Worm (Caenorhabditis elegans) whole organism, mixed stage, embryonic: ENCODE results near the gene aps-2.
A peak's percentile ranks its signal among the peaks of the same experiment; 100 is the strongest.

Experiments
- M03D4.4 ChIP-seq: sonication (generic microtip); optimal IDR thresholded peaks from 2 replicates; lab custom pipeline; 2017; ENCODE audit warnings: mild to moderate bottlenecking, missing genetic modification characterization, missing compliant biosample characterization
- bed-3 ChIP-seq: fragments of 200-800 bp; sonication (Bioruptor generic); optimal IDR thresholded peaks from 3 replicates; lab custom pipeline; 2018; ENCODE audit warnings: mild to moderate bottlenecking, missing genetic modification characterization, moderate library complexity, missing compliant biosample characterization
- blmp-1 ChIP-seq: fragments of 150-350 bp; optimal IDR thresholded peaks from 2 replicates; lab custom pipeline; 2014; ENCODE audit warnings: missing biosample characterization, missing genetic modification characterization
- ceh-39 ChIP-seq: fragments of 150-350 bp; optimal IDR thresholded peaks from 2 replicates; lab custom pipeline; 2014; ENCODE audit warnings: missing biosample characterization, missing genetic modification characterization
- ceh-43 ChIP-seq: fragments of 200-800 bp; sonication (Bioruptor generic); optimal IDR thresholded peaks from 2 replicates; lab custom pipeline; 2018; ENCODE audit warnings: mild to moderate bottlenecking, missing genetic modification characterization, moderate library complexity, missing compliant biosample characterization
- ceh-83 ChIP-seq: fragments of 200-800 bp; sonication (Bioruptor generic); optimal IDR thresholded peaks from 2 replicates; lab custom pipeline; 2018; ENCODE audit warnings: mild to moderate bottlenecking, missing genetic modification characterization, missing compliant biosample characterization
- ces-1 ChIP-seq: fragments of 150-350 bp; optimal IDR thresholded peaks from 2 replicates; lab custom pipeline; 2014; ENCODE audit warnings: missing biosample characterization, missing genetic modification reagents, missing genetic modification characterization
- cnd-1 ChIP-seq: fragments of 200-800 bp; sonication (Bioruptor generic); optimal IDR thresholded peaks from 2 replicates; lab custom pipeline; 2018; ENCODE audit warnings: mild to moderate bottlenecking, missing genetic modification characterization, missing compliant biosample characterization
- drap-1 ChIP-seq: fragments of 200-800 bp; sonication (Bioruptor generic); optimal IDR thresholded peaks from 3 replicates; lab custom pipeline; 2018; ENCODE audit warnings: mild to moderate bottlenecking, missing genetic modification characterization, missing compliant biosample characterization
- elt-1 ChIP-seq: sonication (generic microtip); optimal IDR thresholded peaks from 2 replicates; lab custom pipeline; 2017; ENCODE audit warnings: missing genetic modification characterization, mild to moderate bottlenecking, missing compliant biosample characterization, antibody characterized with exemption, moderate library complexity, borderline replicate concordance; ENCODE audit not compliant: insufficient read depth
- flh-1 ChIP-seq: fragments of 200-800 bp; sonication (Bioruptor generic); optimal IDR thresholded peaks from 2 replicates; lab custom pipeline; 2018; ENCODE audit warnings: mild to moderate bottlenecking, missing genetic modification characterization, moderate library complexity, missing compliant biosample characterization
- ham-2 ChIP-seq: fragments of 200-800 bp; sonication (Bioruptor generic); optimal IDR thresholded peaks from 2 replicates; lab custom pipeline; 2018; ENCODE audit warnings: mild to moderate bottlenecking, missing genetic modification characterization, missing compliant biosample characterization
- hlh-1 ChIP-seq: fragments of 150-350 bp; optimal IDR thresholded peaks from 2 replicates; lab custom pipeline; 2014; ENCODE audit warnings: missing biosample characterization, missing genetic modification reagents, missing genetic modification characterization
- lin-13 ChIP-seq: fragments of 150-350 bp; optimal IDR thresholded peaks from 2 replicates; lab custom pipeline; 2014; ENCODE audit warnings: missing biosample characterization, missing genetic modification characterization
- lin-32 ChIP-seq: fragments of 200-800 bp; sonication (Bioruptor generic); optimal IDR thresholded peaks from 2 replicates; lab custom pipeline; 2018; ENCODE audit warnings: mild to moderate bottlenecking, missing genetic modification characterization, missing compliant biosample characterization
- lsy-2 ChIP-seq: fragments of 150-350 bp; optimal IDR thresholded peaks from 2 replicates; lab custom pipeline; 2014; ENCODE audit warnings: missing biosample characterization, missing genetic modification characterization
- mab-5 ChIP-seq: fragments of 150-350 bp; optimal IDR thresholded peaks from 2 replicates; lab custom pipeline; 2014; ENCODE audit warnings: missing biosample characterization, missing genetic modification characterization
- mep-1 ChIP-seq: fragments of 150-350 bp; optimal IDR thresholded peaks from 2 replicates; lab custom pipeline; 2017; ENCODE audit warnings: missing biosample characterization, missing genetic modification reagents, missing genetic modification characterization, inconsistent platforms
- mls-2 ChIP-seq: sonication (generic microtip); optimal IDR thresholded peaks from 2 replicates; lab custom pipeline; 2016; ENCODE audit warnings: mild to moderate bottlenecking, missing genetic modification characterization, moderate library complexity, missing compliant biosample characterization
- nhr-12 ChIP-seq: fragments of 150-350 bp; optimal IDR thresholded peaks from 2 replicates; lab custom pipeline; 2014; ENCODE audit warnings: missing biosample characterization, missing genetic modification characterization
- nhr-2 ChIP-seq: fragments of 150-350 bp; optimal IDR thresholded peaks from 2 replicates; lab custom pipeline; 2014; ENCODE audit warnings: missing biosample characterization, missing genetic modification characterization
- nhr-237 ChIP-seq: fragments of 150-350 bp; optimal IDR thresholded peaks from 2 replicates; lab custom pipeline; 2014; ENCODE audit warnings: missing biosample characterization, missing genetic modification characterization
- nhr-28 ChIP-seq: fragments of 150-350 bp; optimal IDR thresholded peaks from 2 replicates; lab custom pipeline; 2014; ENCODE audit warnings: missing biosample characterization, missing genetic modification characterization
- nhr-76 ChIP-seq: sonication (generic microtip); optimal IDR thresholded peaks from 2 replicates; lab custom pipeline; 2017; ENCODE audit warnings: missing biosample characterization, missing genetic modification characterization
- sem-2 ChIP-seq: fragments of 200-800 bp; sonication (Bioruptor generic); optimal IDR thresholded peaks from 2 replicates; lab custom pipeline; 2018; ENCODE audit warnings: mild to moderate bottlenecking, missing genetic modification characterization, missing compliant biosample characterization
- snpc-4 ChIP-seq: fragments of 150-350 bp; optimal IDR thresholded peaks from 2 replicates; lab custom pipeline; 2014; ENCODE audit warnings: missing biosample characterization, missing genetic modification characterization
- sptf-1 ChIP-seq: sonication (generic microtip); optimal IDR thresholded peaks from 2 replicates; lab custom pipeline; 2017; ENCODE audit warnings: mild to moderate bottlenecking, missing genetic modification characterization, moderate library complexity, missing compliant biosample characterization
- tbx-8 ChIP-seq: fragments of 200-800 bp; sonication (Bioruptor generic); optimal IDR thresholded peaks from 2 replicates; lab custom pipeline; 2018; ENCODE audit warnings: mild to moderate bottlenecking, missing genetic modification characterization, moderate library complexity, missing compliant biosample characterization
- unc-120 ChIP-seq: sonication (generic microtip); optimal IDR thresholded peaks from 2 replicates; lab custom pipeline; 2017; ENCODE audit warnings: missing genetic modification characterization, missing compliant biosample characterization; ENCODE audit not compliant: poor library complexity, severe bottlenecking
- unc-39 ChIP-seq: fragments of 150-350 bp; optimal IDR thresholded peaks from 2 replicates; lab custom pipeline; 2014; ENCODE audit warnings: missing biosample characterization, missing genetic modification characterization
- unc-62 ChIP-seq: fragments of 150-350 bp; optimal IDR thresholded peaks from 2 replicates; lab custom pipeline; 2014; ENCODE audit warnings: missing biosample characterization, missing genetic modification reagents, missing genetic modification characterization
- zip-8 ChIP-seq: fragments of 150-350 bp; optimal IDR thresholded peaks from 2 replicates; lab custom pipeline; 2014; ENCODE audit warnings: missing biosample characterization, missing genetic modification characterization
- ztf-11 ChIP-seq: fragments of 150-350 bp; optimal IDR thresholded peaks from 2 replicates; lab custom pipeline; 2014; ENCODE audit warnings: missing biosample characterization, missing genetic modification characterization

The aps-2 gene

DNA sequence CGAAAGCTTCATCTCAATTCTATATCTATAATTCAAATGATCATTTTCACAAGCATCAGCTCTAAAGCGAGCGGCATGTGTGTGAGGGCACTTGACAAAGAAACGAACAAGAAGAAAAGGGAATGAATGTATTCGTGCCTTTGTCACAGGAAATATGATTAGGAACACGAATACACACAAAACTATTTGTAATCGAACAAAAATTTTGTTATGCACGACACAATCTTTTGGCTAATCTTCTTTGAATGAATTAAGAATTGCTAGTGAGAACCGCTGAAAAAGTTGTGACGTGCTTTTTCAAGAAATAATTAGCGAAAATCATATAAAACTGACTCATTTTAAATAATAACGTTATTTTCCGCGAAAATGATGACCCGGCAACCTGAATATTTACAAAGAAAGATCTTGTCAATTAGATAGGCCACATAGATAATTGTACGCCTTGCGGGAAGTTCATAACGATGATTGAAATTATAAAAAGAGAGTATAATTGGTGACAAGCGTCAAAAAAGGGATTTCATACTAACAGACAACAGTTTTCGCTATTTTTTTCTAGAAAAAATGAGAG lies 35.5 kb downstream of the aps-2 start:
- no peak for TF ChIP-seq sptf-1 (tag; lab: Kevin White, UChicago)
- peak; percentile 73 for TF ChIP-seq ces-1

DNA sequence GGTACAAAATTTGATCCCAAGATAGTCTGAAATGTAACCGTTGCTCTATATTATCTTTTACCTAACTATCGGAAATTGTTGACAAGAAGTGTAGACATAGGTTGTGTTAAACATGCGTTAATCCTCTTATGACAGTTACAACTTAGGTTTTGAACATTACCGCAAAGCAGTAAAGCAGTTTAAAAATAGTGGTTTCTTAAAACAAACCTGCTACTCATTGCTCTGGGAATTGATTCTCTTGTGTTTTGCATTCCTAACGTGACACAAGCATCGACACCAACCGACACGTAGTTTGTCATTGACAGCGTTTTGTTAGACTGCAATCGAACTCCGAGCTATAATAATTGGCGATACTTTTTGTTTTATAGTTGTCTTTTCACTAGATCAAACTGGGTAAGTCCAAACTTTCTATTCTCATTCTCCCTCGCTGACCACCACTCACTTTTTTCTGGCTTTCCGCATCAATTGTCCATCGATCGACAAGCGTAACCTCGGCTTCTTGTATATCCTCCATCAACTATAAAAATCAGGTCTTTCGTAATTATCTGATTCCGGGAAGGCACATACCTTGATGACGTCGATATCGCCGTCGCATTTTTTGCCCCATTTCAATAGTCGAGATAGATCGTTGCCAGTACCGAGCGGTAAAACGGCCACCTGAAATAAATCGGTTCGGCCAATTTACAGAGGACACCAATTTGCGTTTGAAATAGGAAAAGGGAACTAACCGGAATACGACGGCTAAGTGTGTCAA lies 37.9 kb downstream of the aps-2 start:
- TF ChIP-seq M03D4.4 (no peak), lin-13 (tag; lab: Kevin White, UChicago) (no peak), sptf-1 (tag; lab: Kevin White, UChicago) (no peak), nhr-237 (tag; lab: Kevin White, UChicago) (no peak), unc-62 (GFP tag; lab: Kevin White, UChicago) (no peak), ceh-39 (tag; lab: Kevin White, UChicago) (no peak), sem-2 (no peak), mep-1 (no peak), nhr-28 (tag; lab: Kevin White, UChicago) (no peak), ztf-11 (tag; lab: Kevin White, UChicago) (no peak), tbx-8 (GFP tag; lab: Kevin White, UChicago) (no peak), unc-120 (tag; lab: Kevin White, UChicago) (no peak), lin-32 (GFP tag; lab: Kevin White, UChicago) (no peak), ces-1 (no peak), ceh-43 (GFP tag; lab: Kevin White, UChicago) (no peak), cnd-1 (tag; lab: Kevin White, UChicago) (no peak), ceh-83 (GFP tag; lab: Kevin White, UChicago) (no peak), snpc-4 (no peak), unc-39 (no peak), drap-1 (GFP tag; lab: Kevin White, UChicago) (no peak)

DNA sequence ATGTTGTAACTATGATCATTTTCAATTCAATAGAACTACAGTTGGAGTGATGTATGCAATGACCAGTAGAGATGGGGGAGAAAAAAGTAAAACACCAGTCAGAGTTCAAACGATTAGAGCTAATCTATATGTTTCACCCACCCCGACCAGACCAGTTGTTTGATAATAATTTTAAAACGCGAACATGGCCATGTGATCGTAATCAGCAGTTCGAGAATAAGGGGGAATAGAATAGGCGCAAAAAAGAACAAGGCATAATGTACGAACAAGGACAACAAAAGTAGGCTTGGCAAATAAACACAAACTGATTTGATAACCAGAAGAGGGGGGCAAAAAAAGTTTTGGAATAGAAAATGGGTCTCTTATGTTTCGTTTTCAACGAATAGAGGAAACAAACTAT lies 40.0 kb downstream of the aps-2 start:
- TF ChIP-seq hlh-1 (tag; lab: Kevin White, UChicago) (no peak), zip-8 (no peak), mls-2 (tag; lab: Kevin White, UChicago) (no peak)

DNA sequence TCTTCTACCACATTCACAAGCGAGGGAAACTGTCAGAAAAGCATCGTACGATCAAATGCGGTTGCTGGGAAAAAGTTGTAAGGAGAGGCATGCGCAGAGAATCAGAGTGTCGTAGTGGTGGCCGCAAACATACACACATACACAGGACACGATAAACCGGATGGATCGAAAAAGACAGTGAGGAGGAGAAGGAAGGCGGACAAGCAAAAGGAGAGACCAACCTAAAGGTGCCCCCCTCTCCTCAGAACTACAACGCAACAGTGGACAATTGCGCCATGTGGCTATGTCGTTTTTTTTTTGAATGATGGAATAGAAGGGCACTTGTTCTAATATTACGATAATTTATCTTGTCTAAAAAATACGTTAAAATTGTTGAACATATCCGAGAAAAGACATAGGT lies 40.4 kb downstream of the aps-2 start:
- no peak for TF ChIP-seq unc-39
- peak; percentile 14 for TF ChIP-seq zip-8
- no peak for TF ChIP-seq lsy-2
- peak; percentile 15 for TF ChIP-seq cnd-1 (tag; lab: Kevin White, UChicago)
- no peak for TF ChIP-seq ceh-83 (GFP tag; lab: Kevin White, UChicago)

DNA sequence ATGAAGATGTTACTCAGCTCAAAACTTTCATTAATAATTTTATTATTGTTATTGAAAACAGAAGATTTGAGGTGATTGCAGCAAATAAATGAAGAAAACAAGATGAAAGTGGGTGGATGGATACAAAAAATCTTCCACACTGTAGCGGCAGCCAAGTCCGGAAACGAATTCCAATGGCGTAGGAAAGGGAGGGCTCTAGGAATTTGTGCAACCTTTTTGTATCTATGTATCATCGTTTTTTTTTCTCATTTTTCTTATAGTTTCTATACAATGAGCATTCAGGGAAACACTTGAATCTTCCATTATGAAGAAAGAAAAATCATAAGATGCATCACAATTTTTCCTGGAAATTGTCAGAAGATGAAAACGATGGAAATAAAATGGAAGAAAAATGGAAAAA lies 42.4 kb downstream of the aps-2 start:
- TF ChIP-seq nhr-12 (tag; lab: Kevin White, UChicago) (no peak), cnd-1 (tag; lab: Kevin White, UChicago) (no peak), nhr-2 (no peak), unc-120 (tag; lab: Kevin White, UChicago) (no peak), blmp-1 (no peak), M03D4.4 (no peak), mls-2 (tag; lab: Kevin White, UChicago) (no peak), bed-3 (no peak), unc-39 (no peak), ham-2 (GFP tag; lab: Kevin White, UChicago) (no peak), sem-2 (no peak), ceh-83 (GFP tag; lab: Kevin White, UChicago) (no peak), hlh-1 (tag; lab: Kevin White, UChicago) (no peak), elt-1 (tag; lab: Kevin White, UChicago) (no peak)

DNA sequence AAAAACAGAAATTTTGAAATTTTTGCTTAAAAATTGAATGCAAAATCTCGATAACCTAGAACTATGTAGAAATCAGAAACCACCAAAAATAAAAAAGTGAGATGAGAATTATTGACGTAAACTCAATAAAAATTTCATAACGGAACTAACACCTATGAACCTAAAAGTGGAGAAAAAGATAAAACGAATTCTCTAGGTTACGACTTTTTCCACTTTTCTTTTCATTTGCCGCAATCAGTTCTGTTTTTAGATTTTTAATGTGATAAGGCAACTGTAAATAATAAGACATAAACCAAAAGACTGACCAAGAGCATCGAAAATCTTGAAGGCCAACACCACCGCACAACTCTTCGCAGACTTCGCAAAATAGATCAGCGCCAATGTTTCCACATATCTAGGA lies 44.0 kb downstream of the aps-2 start:
- no peak for TF ChIP-seq mep-1
- TF ChIP-seq flh-1 (GFP tag; lab: Kevin White, UChicago): no peak
- TF ChIP-seq unc-62 (GFP tag; lab: Kevin White, UChicago): no peak
- no peak for TF ChIP-seq nhr-12 (tag; lab: Kevin White, UChicago)
- no peak for TF ChIP-seq ham-2 (GFP tag; lab: Kevin White, UChicago)
- TF ChIP-seq ztf-11 (tag; lab: Kevin White, UChicago): no peak
- no peak for TF ChIP-seq lsy-2
- no peak for TF ChIP-seq mab-5
- TF ChIP-seq ceh-83 (GFP tag; lab: Kevin White, UChicago): no peak
- TF ChIP-seq tbx-8 (GFP tag; lab: Kevin White, UChicago): no peak
- TF ChIP-seq nhr-237 (tag; lab: Kevin White, UChicago): no peak
- no peak for TF ChIP-seq nhr-76 (tag; lab: Kevin White, UChicago)
- TF ChIP-seq lin-13 (tag; lab: Kevin White, UChicago): no peak
- no peak for TF ChIP-seq hlh-1 (tag; lab: Kevin White, UChicago)
- TF ChIP-seq unc-120 (tag; lab: Kevin White, UChicago): no peak
- no peak for TF ChIP-seq sem-2
- no peak for TF ChIP-seq unc-39
